Fruit fly (Drosophila melanogaster) whole organism, wandering third instar larva: ENCODE measurements around the gene Fitm.

Experiments used
- CrebA ChIP-seq: fragments of 200-800 bp; sonication (Bioruptor generic); optimal IDR thresholded peaks from 2 replicates; lab custom pipeline; 2016; ENCODE audit warnings: missing biosample characterization, mild to moderate bottlenecking, missing genetic modification characterization, borderline replicate concordance
- Dfd ChIP-seq: fragments of >200 bp; optimal IDR thresholded peaks from 2 replicates; lab custom pipeline; 2017; ENCODE audit warnings: missing biosample characterization, missing genetic modification characterization
- Hnf4 ChIP-seq: fragments of 200-800 bp; sonication (Bioruptor generic); optimal IDR thresholded peaks from 2 replicates; lab custom pipeline; 2016; ENCODE audit warnings: missing biosample characterization, mild to moderate bottlenecking, missing genetic modification characterization
- Hr78 ChIP-seq: fragments of >200 bp; optimal IDR thresholded peaks from 2 replicates; lab custom pipeline; 2017; ENCODE audit warnings: missing biosample characterization, missing genetic modification characterization
- Jra ChIP-seq: sonication (Bioruptor generic); optimal IDR thresholded peaks from 2 replicates; lab custom pipeline; 2016; ENCODE audit warnings: missing biosample characterization, missing genetic modification characterization
- Mio ChIP-seq: sonication (Bioruptor generic); optimal IDR thresholded peaks from 2 replicates; lab custom pipeline; 2016; ENCODE audit warnings: missing biosample characterization, missing genetic modification characterization
- OdsH ChIP-seq: fragments of 200-800 bp; sonication (Bioruptor generic); optimal IDR thresholded peaks from 2 replicates; lab custom pipeline; 2016; ENCODE audit warnings: missing biosample characterization, mild to moderate bottlenecking, missing genetic modification characterization
- br ChIP-seq: fragments of 200-800 bp; sonication (Bioruptor generic); optimal IDR thresholded peaks from 2 replicates; lab custom pipeline; 2016; ENCODE audit warnings: missing biosample characterization, missing genetic modification characterization
- fru ChIP-seq: fragments of 200-800 bp; sonication (Bioruptor generic); optimal IDR thresholded peaks from 3 replicates; lab custom pipeline; 2016; ENCODE audit warnings: missing biosample characterization, mild to moderate bottlenecking, missing genetic modification characterization
- h ChIP-seq: fragments of 200-800 bp; sonication (Bioruptor generic); optimal IDR thresholded peaks from 3 replicates; lab custom pipeline; 2016; ENCODE audit warnings: missing biosample characterization, mild to moderate bottlenecking, missing genetic modification characterization
- lola ChIP-seq: fragments of >200 bp; optimal IDR thresholded peaks from 2 replicates; lab custom pipeline; 2017; ENCODE audit warnings: missing biosample characterization, missing genetic modification characterization
- psq ChIP-seq: fragments of 200-800 bp; sonication (Bioruptor generic); optimal IDR thresholded peaks from 3 replicates; lab custom pipeline; 2017; ENCODE audit warnings: missing biosample characterization, mild to moderate bottlenecking, missing genetic modification characterization, moderate library complexity
- usp ChIP-seq: fragments of >200 bp; optimal IDR thresholded peaks from 2 replicates; lab custom pipeline; 2017; ENCODE audit warnings: missing biosample characterization, missing genetic modification characterization
- woc ChIP-seq: sonication (Bioruptor generic); optimal IDR thresholded peaks from 2 replicates; lab custom pipeline; 2016; ENCODE audit warnings: missing biosample characterization, mild to moderate bottlenecking, missing genetic modification characterization

DNA sequence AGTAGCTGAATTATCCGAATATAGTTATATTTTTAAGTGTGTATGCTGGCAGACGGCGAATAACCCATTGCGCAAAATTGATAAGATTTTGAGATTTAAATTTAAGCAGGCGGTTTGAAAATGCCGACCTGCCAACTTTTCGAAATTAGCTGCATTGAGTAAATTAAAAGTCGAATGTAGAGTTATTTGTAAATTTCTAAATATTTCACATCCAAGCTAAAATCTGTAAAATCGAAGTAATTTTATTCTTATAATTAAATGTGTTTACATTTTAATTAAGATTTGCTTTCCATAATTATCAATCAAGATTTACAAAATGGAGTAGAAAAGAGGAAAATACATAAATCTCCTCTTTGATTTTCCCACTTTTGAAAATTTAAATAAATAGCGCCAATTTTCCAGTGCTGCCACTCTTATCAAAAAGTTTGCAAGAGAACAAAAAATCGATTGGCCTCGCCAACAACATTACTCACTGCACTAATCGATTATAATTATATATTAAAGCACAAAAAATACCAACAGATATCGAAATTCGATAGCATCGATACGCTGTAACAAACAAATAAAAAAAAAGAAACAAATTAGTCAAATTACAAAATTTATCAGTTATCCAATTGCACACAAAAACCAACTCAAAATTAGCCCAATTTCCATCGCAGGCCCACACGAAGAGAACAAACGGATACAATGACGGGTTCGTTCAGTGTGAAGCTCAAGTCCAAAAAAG, 12.0 kb downstream of the Fitm start, which contains the start of gene Yod1:
- TF ChIP-seq psq (GFP tag; lab: Kevin White, UChicago): no peak
- TF ChIP-seq fru (GFP tag; lab: Kevin White, UChicago): peak; percentile 1
- TF ChIP-seq br (GFP tag; lab: Kevin White, UChicago): no peak
- no peak for TF ChIP-seq usp
- TF ChIP-seq Hr78: no peak
- TF ChIP-seq Jra: peak; percentile 0
- no peak for TF ChIP-seq Mio (GFP tag; lab: Kevin White, UChicago)
- TF ChIP-seq OdsH (GFP tag; lab: Kevin White, UChicago): no peak
- no peak for TF ChIP-seq CrebA (GFP tag; lab: Kevin White, UChicago)
- no peak for TF ChIP-seq Hnf4 (GFP tag; lab: Kevin White, UChicago)
- TF ChIP-seq woc (GFP tag; lab: Kevin White, UChicago): no peak
- TF ChIP-seq Dfd (GFP tag; lab: Kevin White, UChicago): no peak
- no peak for TF ChIP-seq lola
- no peak for TF ChIP-seq h (GFP tag; lab: Kevin White, UChicago)
